Worm (Caenorhabditis elegans) whole organism, L2 larva: Measurements from ENCODE around the gene ZK262.20.

Source experiments
- F13H6.1 ChIP-seq: sonication (generic microtip); optimal IDR thresholded peaks from 2 replicates; lab custom pipeline; 2016; ENCODE audit warnings: missing genetic modification characterization, missing compliant biosample characterization
- Y55F3AM.14 ChIP-seq: fragments of 200-800 bp; sonication (Bioruptor generic); optimal IDR thresholded peaks from 2 replicates; lab custom pipeline; 2018; ENCODE audit warnings: mild to moderate bottlenecking, missing genetic modification characterization, missing compliant biosample characterization
- ZK546.5 ChIP-seq: sonication (generic microtip); optimal IDR thresholded peaks from 2 replicates; lab custom pipeline; 2017; ENCODE audit warnings: missing biosample characterization, missing genetic modification characterization
- alr-1 ChIP-seq: fragments of 150-350 bp; optimal IDR thresholded peaks from 2 replicates; lab custom pipeline; 2014; ENCODE audit warnings: missing biosample characterization, missing genetic modification characterization
- ama-1 ChIP-seq: fragments of 150-350 bp; optimal IDR thresholded peaks from 2 replicates; lab custom pipeline; 2018; ENCODE audit warnings: inconsistent platforms
- blmp-1 ChIP-seq: sonication (generic microtip); optimal IDR thresholded peaks from 2 replicates; lab custom pipeline; 2017; ENCODE audit warnings: missing genetic modification characterization, mild to moderate bottlenecking, missing compliant biosample characterization, antibody characterized with exemption, moderate library complexity; ENCODE audit not compliant: insufficient read depth
- ceh-82 ChIP-seq: fragments of 150-350 bp; optimal IDR thresholded peaks from 2 replicates; lab custom pipeline; 2014; ENCODE audit warnings: missing biosample characterization, missing genetic modification characterization
- crh-2 ChIP-seq: sonication (generic microtip); optimal IDR thresholded peaks from 2 replicates; lab custom pipeline; 2017; ENCODE audit warnings: missing biosample characterization, missing genetic modification characterization
- dmd-4 ChIP-seq: sonication (generic microtip); optimal IDR thresholded peaks from 2 replicates; lab custom pipeline; 2017; ENCODE audit warnings: missing biosample characterization, missing genetic modification characterization
- egl-27 ChIP-seq: sonication (generic microtip); optimal IDR thresholded peaks from 3 replicates; lab custom pipeline; 2017; ENCODE audit warnings: missing biosample characterization, missing genetic modification reagents, missing genetic modification characterization
- elt-1 ChIP-seq: fragments of 150-350 bp; optimal IDR thresholded peaks from 2 replicates; lab custom pipeline; 2014; ENCODE audit warnings: missing biosample characterization, missing genetic modification characterization
- elt-3 ChIP-seq: sonication (generic microtip); optimal IDR thresholded peaks from 2 replicates; lab custom pipeline; 2017; ENCODE audit warnings: missing biosample characterization, missing genetic modification characterization
- fos-1 ChIP-seq: fragments of 150-350 bp; optimal IDR thresholded peaks from 2 replicates; lab custom pipeline; 2014; ENCODE audit warnings: missing biosample characterization, missing genetic modification characterization
- lin-11 ChIP-seq: fragments of 150-350 bp; sonication (generic microtip); optimal IDR thresholded peaks from 2 replicates; lab custom pipeline; 2014; ENCODE audit warnings: missing biosample characterization, missing genetic modification characterization, inconsistent platforms, mixed read lengths
- lsy-2 ChIP-seq, 2 experiments: fragments of 150-350 bp in 1 of 2; sonication (generic microtip) in 1 of 2; optimal IDR thresholded peaks; 2 replicates each; lab custom pipeline; 2014 to 2017; ENCODE audit warnings: missing biosample characterization in 2 of 2, missing genetic modification characterization in 2 of 2
- mab-5 ChIP-seq: fragments of 150-350 bp; optimal IDR thresholded peaks from 2 replicates; lab custom pipeline; 2014; ENCODE audit warnings: missing biosample characterization, missing genetic modification characterization
- mbf-1 ChIP-seq: sonication (generic microtip); optimal IDR thresholded peaks from 2 replicates; lab custom pipeline; 2017; ENCODE audit warnings: missing biosample characterization, missing genetic modification characterization
- nhr-10 ChIP-seq: sonication (generic microtip); optimal IDR thresholded peaks from 2 replicates; lab custom pipeline; 2017; ENCODE audit warnings: missing biosample characterization, missing genetic modification characterization
- nhr-11 ChIP-seq: fragments of 150-350 bp; optimal IDR thresholded peaks from 2 replicates; lab custom pipeline; 2014; ENCODE audit warnings: missing biosample characterization, missing genetic modification characterization
- nhr-12 ChIP-seq: fragments of 150-350 bp; optimal IDR thresholded peaks from 2 replicates; lab custom pipeline; 2014; ENCODE audit warnings: missing biosample characterization, missing genetic modification characterization
- nhr-21 ChIP-seq: fragments of 150-350 bp; optimal IDR thresholded peaks from 2 replicates; lab custom pipeline; 2014; ENCODE audit warnings: missing biosample characterization, missing genetic modification characterization
- nhr-23 ChIP-seq: fragments of 150-350 bp; optimal IDR thresholded peaks from 2 replicates; lab custom pipeline; 2014; ENCODE audit warnings: missing biosample characterization, missing genetic modification reagents, missing genetic modification characterization
- nhr-237 ChIP-seq: fragments of 150-350 bp; optimal IDR thresholded peaks from 2 replicates; lab custom pipeline; 2014; ENCODE audit warnings: missing biosample characterization, missing genetic modification characterization
- nhr-25 ChIP-seq: fragments of 150-350 bp; sonication (generic microtip); optimal IDR thresholded peaks from 3 replicates; lab custom pipeline; 2014; ENCODE audit warnings: missing biosample characterization, missing genetic modification characterization
- nhr-77 ChIP-seq: fragments of 150-350 bp; optimal IDR thresholded peaks from 2 replicates; lab custom pipeline; 2014; ENCODE audit warnings: missing biosample characterization, missing genetic modification characterization
- sem-4 ChIP-seq: fragments of 150-350 bp; optimal IDR thresholded peaks from 2 replicates; lab custom pipeline; 2014; ENCODE audit warnings: missing biosample characterization, missing genetic modification reagents, missing genetic modification characterization
- skn-1 ChIP-seq: sonication (generic microtip); optimal IDR thresholded peaks from 2 replicates; lab custom pipeline; 2017; ENCODE audit warnings: missing biosample characterization, missing genetic modification characterization
- sma-9 ChIP-seq, 2 experiments: fragments of 150-350 bp in 1 of 2; sonication (generic microtip) in 1 of 2; optimal IDR thresholded peaks; 2 replicates each; lab custom pipeline; 2014 to 2016; ENCODE audit warnings: missing genetic modification characterization in 2 of 2, mild to moderate bottlenecking in 1 of 2, missing biosample characterization in 1 of 2, missing compliant biosample characterization in 1 of 2, missing genetic modification reagents in 1 of 2, moderate library complexity in 1 of 2
- unc-39 ChIP-seq: fragments of 150-350 bp; optimal IDR thresholded peaks from 2 replicates; lab custom pipeline; 2014; ENCODE audit warnings: missing biosample characterization, missing genetic modification characterization
- unc-55 ChIP-seq: fragments of 150-350 bp; sonication (generic microtip); optimal IDR thresholded peaks from 3 replicates; lab custom pipeline; 2014; ENCODE audit warnings: missing biosample characterization, missing genetic modification reagents, missing genetic modification characterization
- unc-62 ChIP-seq: fragments of 150-350 bp; optimal IDR thresholded peaks from 2 replicates; lab custom pipeline; 2014; ENCODE audit warnings: missing biosample characterization, missing genetic modification reagents, missing genetic modification characterization
- ztf-1 ChIP-seq: fragments of 200-800 bp; sonication (Bioruptor generic); conservative IDR thresholded peaks from 2 replicates; pipeline ENCODE4 v1.3.6; 2022; ENCODE audit warnings: missing genetic modification characterization, missing compliant biosample characterization

The ZK262.20 gene

DNA sequence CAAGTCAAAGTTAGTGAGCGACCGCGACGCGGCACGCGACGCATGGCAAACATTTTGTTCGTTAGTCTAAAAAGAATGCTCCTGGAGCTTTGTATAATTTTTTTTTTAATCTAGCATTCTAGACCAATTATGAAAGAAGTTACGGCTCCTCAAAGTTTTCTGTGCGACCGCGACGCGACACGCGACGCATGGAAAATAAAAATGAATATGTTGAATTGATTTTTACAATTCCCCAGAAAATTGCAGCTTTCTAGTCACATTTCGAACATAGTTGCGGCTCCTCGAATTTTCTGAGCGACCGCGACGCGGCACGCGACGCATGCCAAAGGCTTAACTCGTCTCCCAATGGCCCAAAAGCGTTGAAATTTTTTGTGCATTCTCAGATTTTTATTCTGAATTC, 10.4 kb downstream of the ZK262.20 start, which contains the start of gene ZK262.4:
ZK262.4 (minus strand) TSS at position 101 of the 400 bp plus-strand sequence.
- TF ChIP-seq alr-1 = no peak
- no peak for TF ChIP-seq egl-27 (tag; lab: Kevin White, UChicago)
- TF ChIP-seq sma-9 (GFP tag; optimal IDR thresholded peaks at IDR 0.05; lab: Kevin White, UChicago) = no peak
- TF ChIP-seq sma-9 (tag; optimal IDR thresholded peaks at IDR 0.05; lab: Kevin White, UChicago) = no peak
- no peak for TF ChIP-seq lsy-2 (tag; optimal IDR thresholded peaks at IDR 0.05; lab: Kevin White, UChicago)
- no peak for TF ChIP-seq lin-11
- no peak for TF ChIP-seq elt-3 (tag; lab: Kevin White, UChicago)
- no peak for TF ChIP-seq ama-1 (lab: Kevin White, UChicago)
- no peak for TF ChIP-seq mbf-1 (tag; lab: Kevin White, UChicago)
- no peak for TF ChIP-seq fos-1 (tag; lab: Kevin White, UChicago)

DNA sequence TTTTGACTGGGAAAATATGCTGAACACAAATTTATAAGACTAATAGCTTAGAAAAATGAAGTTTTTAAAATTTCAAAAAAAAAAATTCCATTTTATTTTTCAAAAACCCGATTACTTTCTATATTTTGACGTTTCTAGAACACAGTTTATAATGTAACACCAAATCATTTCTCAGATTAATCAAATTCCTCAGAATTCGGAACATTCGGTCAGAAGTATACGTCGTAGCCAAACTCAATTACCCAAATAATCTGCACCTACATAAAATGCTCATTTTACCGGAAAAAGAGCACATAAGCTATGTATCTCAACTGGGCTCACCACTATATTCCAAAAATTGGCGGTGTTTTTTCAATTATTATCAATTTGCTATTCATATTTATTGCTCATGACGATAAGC, 14.1 kb downstream of the ZK262.20 start, which contains the start of gene srj-26:
srj-26 (plus strand) TSS at position 301 of the 400 bp plus-strand sequence.
- TF ChIP-seq skn-1 (tag; lab: Kevin White, UChicago) (no peak), nhr-237 (tag; lab: Kevin White, UChicago) (no peak), blmp-1 (no peak), lin-11 (no peak), crh-2 (tag; lab: Kevin White, UChicago) (no peak), mab-5 (tag; lab: Kevin White, UChicago) (no peak), elt-1 (no peak), egl-27 (tag; lab: Kevin White, UChicago) (no peak), nhr-12 (tag; lab: Kevin White, UChicago) (no peak), nhr-77 (tag; lab: Kevin White, UChicago) (no peak), unc-55 (GFP tag; lab: Kevin White, UChicago) (no peak), unc-62 (GFP tag; lab: Kevin White, UChicago) (no peak)
- TF ChIP-seq, all 48 proteins: peak for 0

DNA sequence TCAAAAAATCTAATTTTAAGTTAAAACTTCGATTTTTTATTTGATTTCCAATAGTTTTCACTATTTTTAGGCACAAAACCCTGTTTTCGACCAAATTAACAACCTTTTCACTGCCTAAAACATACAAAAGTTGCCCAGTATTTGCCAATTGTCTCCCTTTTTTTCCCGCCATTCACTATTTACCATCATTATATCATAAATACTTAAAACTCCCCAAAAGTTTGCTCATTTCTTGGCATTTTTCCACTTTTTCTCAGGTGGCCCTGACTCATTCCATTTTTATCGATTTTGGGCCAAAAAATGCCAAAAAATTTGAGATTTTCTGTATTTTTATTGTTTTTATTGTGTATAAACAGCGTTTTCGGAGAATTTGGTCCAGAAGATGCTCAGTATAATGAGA, 20.8 kb downstream of the ZK262.20 start, which contains the start of gene txt-8:
txt-8 (plus strand) TSS at position 301 of the 400 bp plus-strand sequence.
- no peak for TF ChIP-seq F13H6.1 (tag; lab: Kevin White, UChicago)
- no peak for TF ChIP-seq ceh-82 (tag; lab: Kevin White, UChicago)
- no peak for TF ChIP-seq sma-9 (GFP tag; optimal IDR thresholded peaks at IDR 0.05; lab: Kevin White, UChicago)
- TF ChIP-seq sma-9 (tag; optimal IDR thresholded peaks at IDR 0.05; lab: Kevin White, UChicago) = no peak
- no peak for TF ChIP-seq unc-39 (tag; lab: Kevin White, UChicago)

ce11 chrV:18412887-18413286, 22.0 kb downstream of the ZK262.20 start, which contains the start of gene ZK262.2:
ZK262.2 (minus strand) TSS chrV:18412987.
- no peak for TF ChIP-seq egl-27 (tag; lab: Kevin White, UChicago)
- TF ChIP-seq nhr-23 (tag; lab: Kevin White, UChicago) = no peak
- TF ChIP-seq nhr-25 = no peak

- TF ChIP-seq ztf-1 (GFP tag; lab: Robert Waterston, UW) (no peak), fos-1 (tag; lab: Kevin White, UChicago) (peak; percentile 1), Y55F3AM.14 (GFP tag; lab: Kevin White, UChicago) (no peak), nhr-10 (no peak)
Observed at ce11 chrV:18412351-18412750, 22.5 kb downstream of the ZK262.20 start.

ce11 chrV:18410142-18410541, 24.7 kb downstream of the ZK262.20 start, which contains the start of gene srh-207:
srh-207 (minus strand) TSS chrV:18410242.
- TF ChIP-seq sem-4 (tag; lab: Kevin White, UChicago) (no peak), nhr-11 (no peak), dmd-4 (tag; lab: Kevin White, UChicago) (no peak), nhr-77 (tag; lab: Kevin White, UChicago) (no peak), nhr-21 (tag; lab: Kevin White, UChicago) (no peak), ZK546.5 (no peak)
